Worm (Caenorhabditis elegans) whole organism, L4 larva: ENCODE data around the gene fzy-1.

ENCODE experiments used
- F37D6.2 ChIP-seq: sonication (generic microtip); optimal IDR thresholded peaks from 2 replicates; lab custom pipeline; 2016; ENCODE audit warnings: mild to moderate bottlenecking, missing genetic modification characterization, missing compliant biosample characterization
- T26A8.4 ChIP-seq: fragments of 200-800 bp; sonication (Bioruptor generic); IDR thresholded peaks from 2 replicates; pipeline ENCODE4 v1.3.6; 2022; ENCODE audit warnings: missing genetic modification characterization, missing compliant biosample characterization
- Y105C5A.15 ChIP-seq: fragments of 200-800 bp; sonication (Bioruptor generic); IDR thresholded peaks from 2 replicates; pipeline ENCODE4 v1.3.6; 2022; ENCODE audit warnings: missing genetic modification characterization, missing compliant biosample characterization
- Y5F2A.4 ChIP-seq: fragments of 200-800 bp; sonication (Bioruptor generic); optimal IDR thresholded peaks from 2 replicates; lab custom pipeline; 2018; ENCODE audit warnings: mild to moderate bottlenecking, missing genetic modification characterization, missing compliant biosample characterization
- Y75B8A.6 ChIP-seq: fragments of 200-800 bp; sonication (Bioruptor generic); IDR thresholded peaks from 2 replicates; pipeline ENCODE4 v1.3.6; 2022; ENCODE audit warnings: missing genetic modification reagents, missing genetic modification characterization, missing compliant biosample characterization
- aha-1 ChIP-seq: fragments of 150-350 bp; peaks from one replicate; lab custom pipeline; 2014; ENCODE audit warnings: missing biosample characterization, missing genetic modification characterization
- arid-1 ChIP-seq: fragments of 200-800 bp; sonication (Bioruptor generic); conservative IDR thresholded peaks from 2 replicates; pipeline ENCODE4 v1.3.6; 2022; ENCODE audit warnings: missing genetic modification reagents, missing genetic modification characterization, missing compliant biosample characterization
- ceh-28 ChIP-seq: fragments of 150-350 bp; optimal IDR thresholded peaks from 2 replicates; lab custom pipeline; 2014; ENCODE audit warnings: missing biosample characterization, missing genetic modification reagents, missing genetic modification characterization
- ctbp-1 ChIP-seq: fragments of 200-800 bp; sonication (Bioruptor generic); IDR thresholded peaks from 2 replicates; pipeline ENCODE4 v1.3.6; 2022; ENCODE audit warnings: missing genetic modification reagents, missing genetic modification characterization, missing compliant biosample characterization
- daf-16 ChIP-seq, 3 experiments: sonication (generic microtip); optimal IDR thresholded peaks; 2 replicates each; lab custom pipeline; 2016 to 2017; ENCODE audit warnings: missing genetic modification characterization in 3 of 3, missing genetic modification reagents in 3 of 3, mild to moderate bottlenecking in 2 of 3, missing compliant biosample characterization in 2 of 3, missing biosample characterization in 1 of 3, moderate library complexity in 1 of 3
- daf-8 ChIP-seq: fragments of 200-800 bp; sonication (Bioruptor generic); IDR thresholded peaks from 2 replicates; pipeline ENCODE4 v1.3.6; 2022; ENCODE audit warnings: missing genetic modification characterization, missing compliant biosample characterization
- dmd-9 ChIP-seq: fragments of 200-800 bp; sonication (Bioruptor generic); IDR thresholded peaks from 2 replicates; pipeline ENCODE4 v1.3.6; 2022; ENCODE audit warnings: missing genetic modification reagents, missing genetic modification characterization, missing compliant biosample characterization
- dpl-1 ChIP-seq: fragments of 150-350 bp; optimal IDR thresholded peaks from 2 replicates; lab custom pipeline; 2014; ENCODE audit warnings: missing biosample characterization, missing genetic modification reagents, missing genetic modification characterization
- duxl-1 ChIP-seq: sonication (generic microtip); optimal IDR thresholded peaks from 2 replicates; lab custom pipeline; 2016; ENCODE audit warnings: mild to moderate bottlenecking, missing genetic modification characterization, moderate library complexity, missing compliant biosample characterization; ENCODE audit not compliant: poor library complexity
- dve-1 ChIP-seq: sonication (generic microtip); optimal IDR thresholded peaks from 2 replicates; lab custom pipeline; 2017; ENCODE audit warnings: antibody characterized with exemption, mild to moderate bottlenecking, missing genetic modification characterization, missing compliant biosample characterization; ENCODE audit not compliant: insufficient read depth
- egl-27 ChIP-seq: sonication (generic microtip); optimal IDR thresholded peaks from 3 replicates; lab custom pipeline; 2017; ENCODE audit warnings: missing biosample characterization, missing genetic modification reagents, missing genetic modification characterization
- egl-43 ChIP-seq: fragments of 200-800 bp; sonication (Bioruptor generic); IDR thresholded peaks from 2 replicates; pipeline ENCODE4 v1.3.6; 2022; ENCODE audit warnings: missing genetic modification reagents, missing genetic modification characterization, missing compliant biosample characterization
- fkh-10 ChIP-seq: fragments of 150-350 bp; optimal IDR thresholded peaks from 2 replicates; lab custom pipeline; 2014; ENCODE audit warnings: missing biosample characterization, missing genetic modification reagents, missing genetic modification characterization
- hlh-11 ChIP-seq: fragments of 200-800 bp; sonication (Bioruptor generic); optimal IDR thresholded peaks from 2 replicates; lab custom pipeline; 2018; ENCODE audit warnings: mild to moderate bottlenecking, missing genetic modification characterization, missing compliant biosample characterization
- lin-1 ChIP-seq: fragments of 200-800 bp; sonication (Bioruptor generic); IDR thresholded peaks from 2 replicates; pipeline ENCODE4 v1.3.6; 2022; ENCODE audit warnings: missing genetic modification reagents, missing genetic modification characterization, missing compliant biosample characterization
- lin-15B ChIP-seq: fragments of 150-350 bp; sonication (generic microtip); optimal IDR thresholded peaks from 3 replicates; lab custom pipeline; 2014; ENCODE audit warnings: missing biosample characterization, missing genetic modification characterization
- lin-38 ChIP-seq: fragments of 200-800 bp; sonication (Bioruptor generic); IDR thresholded peaks from 2 replicates; pipeline ENCODE4 v1.3.6; 2022; ENCODE audit warnings: missing genetic modification reagents, missing genetic modification characterization, missing compliant biosample characterization
- madf-9 ChIP-seq: fragments of 200-800 bp; sonication (Bioruptor generic); conservative IDR thresholded peaks from 2 replicates; pipeline ENCODE4 v1.3.6; 2022; ENCODE audit warnings: missing genetic modification reagents, missing genetic modification characterization, missing compliant biosample characterization
- mdl-1 ChIP-seq, 2 experiments: fragments of 150-350 bp in 1 of 2; sonication (generic microtip) in 1 of 2; optimal IDR thresholded peaks; 2 replicates each; lab custom pipeline; 2014 to 2017; ENCODE audit warnings: missing biosample characterization in 2 of 2, missing genetic modification characterization in 2 of 2
- mxl-2 ChIP-seq: fragments of 200-800 bp; sonication (Bioruptor generic); conservative IDR thresholded peaks from 2 replicates; pipeline ENCODE4 v1.3.6; 2022; ENCODE audit warnings: missing genetic modification reagents, missing genetic modification characterization, missing compliant biosample characterization
- mxl-3 ChIP-seq: fragments of 200-800 bp; sonication (Bioruptor generic); optimal IDR thresholded peaks from 2 replicates; lab custom pipeline; 2018; ENCODE audit warnings: mild to moderate bottlenecking, missing genetic modification characterization, missing compliant biosample characterization
- nhr-10 ChIP-seq: fragments of 150-350 bp; optimal IDR thresholded peaks from 2 replicates; lab custom pipeline; 2014; ENCODE audit warnings: missing biosample characterization, missing genetic modification characterization
- nhr-102 ChIP-seq: sonication (generic microtip); optimal IDR thresholded peaks from 2 replicates; lab custom pipeline; 2016; ENCODE audit warnings: mild to moderate bottlenecking, missing genetic modification characterization, moderate library complexity, missing compliant biosample characterization
- nhr-11 ChIP-seq: fragments of 150-350 bp; optimal IDR thresholded peaks from 2 replicates; lab custom pipeline; 2014; ENCODE audit warnings: missing biosample characterization, missing genetic modification characterization
- nhr-111 ChIP-seq: fragments of 200-800 bp; sonication (Bioruptor generic); optimal IDR thresholded peaks from 2 replicates; lab custom pipeline; 2018; ENCODE audit warnings: mild to moderate bottlenecking, missing genetic modification characterization, missing compliant biosample characterization
- nhr-28 ChIP-seq: fragments of 150-350 bp; optimal IDR thresholded peaks from 2 replicates; lab custom pipeline; 2014; ENCODE audit warnings: missing biosample characterization, missing genetic modification characterization
- nhr-42 ChIP-seq: fragments of 200-800 bp; sonication (Bioruptor generic); IDR thresholded peaks from 2 replicates; pipeline ENCODE4 v1.3.6; 2022; ENCODE audit warnings: missing genetic modification characterization, missing compliant biosample characterization
- php-3 ChIP-seq: fragments of 200-800 bp; sonication (Bioruptor generic); IDR thresholded peaks from 2 replicates; pipeline ENCODE4 v1.3.6; 2022; ENCODE audit warnings: missing genetic modification reagents, missing genetic modification characterization, missing compliant biosample characterization
- sdz-12 ChIP-seq: fragments of 200-800 bp; sonication (Bioruptor generic); optimal IDR thresholded peaks from 2 replicates; lab custom pipeline; 2018; ENCODE audit warnings: mild to moderate bottlenecking, missing genetic modification characterization, missing compliant biosample characterization
- snpc-4 ChIP-seq: fragments of 150-350 bp; optimal IDR thresholded peaks from 2 replicates; lab custom pipeline; 2014; ENCODE audit warnings: missing biosample characterization, missing genetic modification characterization
- spr-3 ChIP-seq: fragments of 200-800 bp; sonication (Bioruptor generic); optimal IDR thresholded peaks from 2 replicates; lab custom pipeline; 2018; ENCODE audit warnings: mild to moderate bottlenecking, missing genetic modification characterization, missing compliant biosample characterization
- tag-97 ChIP-seq: fragments of 200-800 bp; sonication (Bioruptor generic); IDR thresholded peaks from 2 replicates; pipeline ENCODE4 v1.3.6; 2022; ENCODE audit warnings: missing genetic modification characterization, missing compliant biosample characterization
- unc-130 ChIP-seq: sonication (generic microtip); optimal IDR thresholded peaks from 2 replicates; lab custom pipeline; 2016; ENCODE audit warnings: missing genetic modification reagents, missing genetic modification characterization, missing compliant biosample characterization
- unc-39 ChIP-seq: sonication (generic microtip); optimal IDR thresholded peaks from 2 replicates; lab custom pipeline; 2017; ENCODE audit warnings: missing biosample characterization, missing genetic modification characterization
- unc-62 ChIP-seq, 3 experiments: fragments of 150-350 bp in 1 of 3; sonication (generic microtip); optimal IDR thresholded peaks in 2 of 3; peaks in 1 of 3; 1 replicate in 1 of 3; 2 replicates in 2 of 3; lab custom pipeline; 2014 to 2017; ENCODE audit warnings: missing biosample characterization in 3 of 3, missing genetic modification characterization in 3 of 3, missing genetic modification reagents in 3 of 3, missing genotype in 1 of 3
- vab-7 ChIP-seq: fragments of 200-800 bp; sonication (Bioruptor generic); IDR thresholded peaks from 2 replicates; pipeline ENCODE4 v1.3.6; 2022; ENCODE audit warnings: missing genetic modification reagents, missing genetic modification characterization, missing compliant biosample characterization
- zag-1 ChIP-seq: fragments of 150-350 bp; optimal IDR thresholded peaks from 2 replicates; lab custom pipeline; 2014; ENCODE audit warnings: missing biosample characterization, missing genetic modification characterization
- zfp-3 ChIP-seq: fragments of 200-800 bp; sonication (Bioruptor generic); conservative IDR thresholded peaks from 2 replicates; pipeline ENCODE4 v1.3.6; 2022; ENCODE audit warnings: missing genetic modification reagents, missing genetic modification characterization, missing compliant biosample characterization

fzy-1 gene

DNA sequence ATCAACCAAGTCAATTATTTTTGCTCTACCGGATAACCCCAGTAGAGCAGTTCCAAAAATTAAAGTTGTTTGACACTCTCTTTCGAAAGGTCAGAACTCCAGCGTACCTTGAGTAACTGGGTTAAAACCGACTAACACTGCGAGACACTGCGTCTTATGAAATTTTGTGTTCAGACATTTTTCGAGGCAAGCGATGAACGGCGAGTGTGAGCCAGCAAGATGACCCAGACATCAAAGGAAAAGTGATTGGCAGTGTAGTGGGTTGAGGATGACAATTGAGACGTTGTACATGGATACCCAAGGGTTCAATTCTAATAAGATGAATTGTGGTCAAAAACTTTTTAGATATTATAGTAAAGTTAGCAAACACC lies 43.6 kb downstream of the fzy-1 start (continued):
- TF ChIP-seq mxl-2 (GFP tag; lab: Robert Waterston, UW): peak; percentile 60; the same call in 1 of the 2 replicates
- TF ChIP-seq zfp-3: no peak
- no peak for TF ChIP-seq Y105C5A.15
- peak; percentile 72 for TF ChIP-seq nhr-10 (tag; lab: Kevin White, UChicago)
- TF ChIP-seq lin-1 (GFP tag; lab: Robert Waterston, UW): peak; percentile 59; the same call in 1 of the 2 replicates
- peak; percentile 10 for TF ChIP-seq nhr-102 (tag; lab: Kevin White, UChicago)
- peak; percentile 57 for TF ChIP-seq dpl-1 (GFP tag; lab: Kevin White, UChicago)
- TF ChIP-seq dve-1 (tag; lab: Kevin White, UChicago): peak; percentile 96
- peak; percentile 4 for TF ChIP-seq T26A8.4 (GFP tag; lab: Robert Waterston, UW)
- TF ChIP-seq egl-43 (GFP tag; lab: Robert Waterston, UW): peak; percentile 65; the same call in 1 of the 2 replicates
- TF ChIP-seq snpc-4 (tag; lab: Kevin White, UChicago): peak; percentile 92
- no peak for TF ChIP-seq sdz-12 (GFP tag; lab: Kevin White, UChicago)
- peak; percentile 61 for TF ChIP-seq vab-7
- TF ChIP-seq unc-130: no peak
- 0 out of 2 replicates have a peak, but pooled peaks have one; percentile 17 for TF ChIP-seq ctbp-1 (GFP tag; lab: Robert Waterston, UW)
- TF ChIP-seq aha-1 (tag; lab: Kevin White, UChicago): peak; percentile 48
- TF ChIP-seq nhr-11 (tag; lab: Kevin White, UChicago): peak; percentile 62
- TF ChIP-seq arid-1 (GFP tag; lab: Robert Waterston, UW): peak; percentile 74
- peak; percentile 77 for TF ChIP-seq hlh-11
- peak in 1 of 2 experiments; percentile 45 for TF ChIP-seq mdl-1 (tag; optimal IDR thresholded peaks at IDR 0.05; lab: Kevin White, UChicago)
- TF ChIP-seq madf-9 (GFP tag; lab: Robert Waterston, UW): peak; percentile 63; the same call in 1 of the 2 replicates
- peak; percentile 48 for TF ChIP-seq egl-27 (tag; lab: Kevin White, UChicago)
- no peak for TF ChIP-seq lin-15B
- TF ChIP-seq daf-16 (GFP tag; optimal IDR thresholded peaks at IDR 0.05; lab: Kevin White, UChicago): peak in 1 of 2 experiments; percentile 76
- peak; percentile 81 for TF ChIP-seq daf-16 (tag; optimal IDR thresholded peaks at IDR 0.05; lab: Kevin White, UChicago)
- TF ChIP-seq nhr-42 (GFP tag; lab: Robert Waterston, UW): peak; percentile 86
- peak; percentile 62; the same call in 1 of the 2 replicates for TF ChIP-seq dmd-9
- TF ChIP-seq duxl-1 (tag; lab: Kevin White, UChicago): peak; percentile 46
- 0 out of 2 replicates have a peak, but pooled peaks have one; percentile 4 for TF ChIP-seq lin-38 (GFP tag; lab: Robert Waterston, UW)

DNA sequence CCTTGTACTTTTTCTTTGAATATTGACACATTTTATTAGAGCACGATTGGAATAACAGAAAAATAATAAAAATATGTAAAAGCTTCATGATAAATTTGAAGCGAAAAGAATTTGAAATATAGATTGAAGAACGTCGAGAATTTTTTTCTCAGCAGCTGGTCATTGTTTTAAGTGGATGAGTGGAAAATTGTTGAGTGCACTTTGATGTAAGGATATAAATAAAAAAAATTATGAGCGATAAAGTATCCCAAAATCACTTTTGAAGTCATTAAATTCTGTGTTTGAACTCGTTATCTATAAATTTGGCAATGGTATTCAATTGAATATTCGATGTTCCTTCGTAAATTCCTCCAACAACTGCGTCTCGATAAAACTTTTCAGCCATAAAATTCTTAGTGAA lies 44.2 kb downstream of the fzy-1 start, which contains the start of gene ins-13:
Gene ins-13 (minus strand): TSS at position 101 of the 400 bp plus-strand sequence.
- TF ChIP-seq php-3 (no peak), zag-1 (tag; lab: Kevin White, UChicago) (no peak), unc-39 (tag; lab: Kevin White, UChicago) (no peak), Y5F2A.4 (no peak), spr-3 (GFP tag; lab: Kevin White, UChicago) (no peak), sdz-12 (GFP tag; lab: Kevin White, UChicago) (no peak)

- TF ChIP-seq ceh-28 (tag; lab: Kevin White, UChicago) (no peak), daf-16 (GFP tag; optimal IDR thresholded peaks at IDR 0.05; lab: Kevin White, UChicago) (no peak), daf-16 (tag; optimal IDR thresholded peaks at IDR 0.05; lab: Kevin White, UChicago) (peak; percentile 2), tag-97 (no peak), dve-1 (tag; lab: Kevin White, UChicago) (peak; percentile 7), mxl-2 (GFP tag; lab: Robert Waterston, UW) (no peak), daf-8 (GFP tag; lab: Robert Waterston, UW) (no peak), nhr-11 (tag; lab: Kevin White, UChicago) (no peak), duxl-1 (tag; lab: Kevin White, UChicago) (no peak), fkh-10 (GFP tag; lab: Kevin White, UChicago) (no peak), Y75B8A.6 (GFP tag; lab: Robert Waterston, UW) (no peak), nhr-111 (GFP tag; lab: Kevin White, UChicago) (no peak), F37D6.2 (tag; lab: Kevin White, UChicago) (no peak), unc-62 (GFP tag; optimal IDR thresholded peaks at IDR 0.05 in 1 of 2; lab: Kevin White, UChicago) (no peak), unc-62 (tag; optimal IDR thresholded peaks at IDR 0.05; lab: Kevin White, UChicago) (no peak), mxl-3 (no peak), nhr-28 (tag; lab: Kevin White, UChicago) (no peak)
- TF ChIP-seq, all 104 proteins: peak for 2
Observed at ce11 chrII:5547442-5547894, 46.9 kb downstream of the fzy-1 start, which contains the start of gene acdh-2. Gene acdh-2 (minus strand): TSS chrII:5547492.
